Worm (Caenorhabditis elegans) whole organism, L2 larva: ENCODE data around the gene C36C5.4.

Experiments used
- ZK546.5 ChIP-seq: sonication (generic microtip); optimal IDR thresholded peaks from 2 replicates; lab custom pipeline; 2017; ENCODE audit warnings: missing biosample characterization, missing genetic modification characterization
- egl-27 ChIP-seq: sonication (generic microtip); optimal IDR thresholded peaks from 3 replicates; lab custom pipeline; 2017; ENCODE audit warnings: missing biosample characterization, missing genetic modification reagents, missing genetic modification characterization
- snpc-4 ChIP-seq: fragments of 150-350 bp; optimal IDR thresholded peaks from 2 replicates; lab custom pipeline; 2014; ENCODE audit warnings: missing biosample characterization, missing genetic modification characterization
- unc-62 ChIP-seq: fragments of 150-350 bp; optimal IDR thresholded peaks from 2 replicates; lab custom pipeline; 2014; ENCODE audit warnings: missing biosample characterization, missing genetic modification reagents, missing genetic modification characterization

- TF ChIP-seq unc-62 (GFP tag; lab: Kevin White, UChicago) = no peak
- TF ChIP-seq snpc-4 (tag; lab: Kevin White, UChicago) = no peak
- TF ChIP-seq egl-27 (tag; lab: Kevin White, UChicago) = no peak
- TF ChIP-seq ZK546.5 = no peak
Measured at ce11 chrV:3155072-3155471, 11.3 kb upstream of the C36C5.4 start, which contains the start of gene srab-7.
